Worm (Caenorhabditis elegans) whole organism, young adult: ENCODE results near the gene R02D5.8.

Experiments
- B0261.1 ChIP-seq: sonication (generic microtip); optimal IDR thresholded peaks from 2 replicates; lab custom pipeline; 2016; ENCODE audit warnings: mild to moderate bottlenecking, missing genetic modification characterization, moderate library complexity, missing compliant biosample characterization
- F52B5.7 ChIP-seq: sonication (generic microtip); optimal IDR thresholded peaks from 2 replicates; lab custom pipeline; 2016; ENCODE audit warnings: mild to moderate bottlenecking, missing genetic modification characterization, missing compliant biosample characterization
- F55B11.4 ChIP-seq: sonication (generic microtip); optimal IDR thresholded peaks from 2 replicates; lab custom pipeline; 2016; ENCODE audit warnings: missing compliant biosample characterization, missing genetic modification characterization, borderline replicate concordance; ENCODE audit not compliant: insufficient read depth
- K11D2.4 ChIP-seq: fragments of 200-800 bp; sonication (Bioruptor generic); IDR thresholded peaks from 2 replicates; pipeline ENCODE4 v1.3.6; 2022; ENCODE audit warnings: missing genetic modification reagents, missing genetic modification characterization, missing compliant biosample characterization
- T26A5.8 ChIP-seq: sonication (generic microtip); optimal IDR thresholded peaks from 2 replicates; lab custom pipeline; 2016; ENCODE audit warnings: missing genetic modification characterization, missing compliant biosample characterization
- Y53G8AR.9 ChIP-seq: fragments of 200-800 bp; sonication (Bioruptor generic); conservative IDR thresholded peaks from 2 replicates; pipeline ENCODE4 v1.3.6; 2022; ENCODE audit warnings: missing genetic modification reagents, missing genetic modification characterization, missing compliant biosample characterization
- akir-1 ChIP-seq: fragments of 200-800 bp; sonication (Bioruptor generic); optimal IDR thresholded peaks from 2 replicates; lab custom pipeline; 2018; ENCODE audit warnings: mild to moderate bottlenecking, missing genetic modification characterization, moderate library complexity, missing compliant biosample characterization
- ama-1 ChIP-seq, 3 experiments: fragments of 150-350 bp in 1 of 3; sonication (generic microtip) in 2 of 3; optimal IDR thresholded peaks; 2 replicates each; lab custom pipeline; 2014 to 2018; ENCODE audit warnings: missing biosample characterization in 2 of 3, missing genetic modification characterization in 2 of 3, missing genetic modification reagents in 2 of 3
- atf-7 ChIP-seq: sonication (generic microtip); optimal IDR thresholded peaks from 2 replicates; lab custom pipeline; 2017; ENCODE audit warnings: mild to moderate bottlenecking, missing genetic modification characterization, missing compliant biosample characterization
- ceh-27 ChIP-seq: fragments of 200-800 bp; sonication (Bioruptor generic); optimal IDR thresholded peaks from 2 replicates; lab custom pipeline; 2018; ENCODE audit warnings: mild to moderate bottlenecking, missing genetic modification characterization, moderate library complexity, missing compliant biosample characterization
- ceh-91 ChIP-seq: fragments of 200-800 bp; sonication (Bioruptor generic); IDR thresholded peaks from 2 replicates; pipeline ENCODE4 v1.3.6; 2022; ENCODE audit warnings: missing genetic modification reagents, missing genetic modification characterization, missing compliant biosample characterization
- die-1 ChIP-seq: sonication (generic microtip); optimal IDR thresholded peaks from 2 replicates; lab custom pipeline; 2016; ENCODE audit warnings: missing genotype, mild to moderate bottlenecking, missing genetic modification characterization, missing compliant biosample characterization
- ekl-4 ChIP-seq: fragments of 200-800 bp; sonication (Bioruptor generic); IDR thresholded peaks from 2 replicates; pipeline ENCODE4 v1.3.6; 2022; ENCODE audit warnings: missing genetic modification reagents, missing genetic modification characterization, missing compliant biosample characterization
- ets-4 ChIP-seq: fragments of 200-800 bp; sonication (Bioruptor generic); optimal IDR thresholded peaks from 2 replicates; lab custom pipeline; 2018; ENCODE audit warnings: mild to moderate bottlenecking, missing genetic modification characterization, missing compliant biosample characterization
- lag-1 ChIP-seq: fragments of 200-800 bp; sonication (Bioruptor generic); IDR thresholded peaks from 2 replicates; pipeline ENCODE4 v1.3.6; 2022; ENCODE audit warnings: missing genetic modification reagents, missing genetic modification characterization, missing compliant biosample characterization
- let-526 ChIP-seq: fragments of 200-800 bp; sonication (Bioruptor generic); IDR thresholded peaks from 2 replicates; pipeline ENCODE4 v1.3.6; 2022; ENCODE audit warnings: missing genetic modification reagents, missing genetic modification characterization, missing compliant biosample characterization
- let-607 ChIP-seq, 2 experiments: fragments of 200-800 bp in 1 of 2; sonication (Bioruptor generic) in 1 of 2; sonication (generic microtip) in 1 of 2; optimal IDR thresholded peaks; 2 replicates each; lab custom pipeline; 2016 to 2018; ENCODE audit warnings: mild to moderate bottlenecking in 2 of 2, missing compliant biosample characterization in 2 of 2, missing genetic modification characterization in 2 of 2, moderate library complexity in 2 of 2, missing genotype in 1 of 2
- lir-1 ChIP-seq: fragments of 200-800 bp; sonication (Bioruptor generic); conservative IDR thresholded peaks from 2 replicates; pipeline ENCODE4 v1.3.6; 2022; ENCODE audit warnings: missing genetic modification reagents, missing genetic modification characterization, missing compliant biosample characterization
- lsl-1 ChIP-seq: fragments of 200-800 bp; sonication (Bioruptor generic); optimal IDR thresholded peaks from 2 replicates; lab custom pipeline; 2018; ENCODE audit warnings: mild to moderate bottlenecking, missing genetic modification characterization, moderate library complexity, missing compliant biosample characterization
- madf-6 ChIP-seq: fragments of 200-800 bp; sonication (Bioruptor generic); IDR thresholded peaks from 2 replicates; pipeline ENCODE4 v1.3.6; 2022; ENCODE audit warnings: missing genetic modification reagents, missing genetic modification characterization, missing compliant biosample characterization
- mcd-1 ChIP-seq: fragments of 200-800 bp; sonication (Bioruptor generic); IDR thresholded peaks from 2 replicates; pipeline ENCODE4 v1.3.6; 2022; ENCODE audit warnings: missing genetic modification reagents, missing genetic modification characterization, missing compliant biosample characterization
- nhr-179 ChIP-seq: sonication (generic microtip); optimal IDR thresholded peaks from 2 replicates; lab custom pipeline; 2016; ENCODE audit warnings: mild to moderate bottlenecking, missing genetic modification characterization, missing compliant biosample characterization
- nhr-27 ChIP-seq: fragments of 200-800 bp; sonication (Bioruptor generic); optimal IDR thresholded peaks from 2 replicates; lab custom pipeline; 2018; ENCODE audit warnings: mild to moderate bottlenecking, missing genetic modification characterization, moderate library complexity, missing compliant biosample characterization
- nhr-80 ChIP-seq: sonication (generic microtip); optimal IDR thresholded peaks from 2 replicates; lab custom pipeline; 2016; ENCODE audit warnings: missing genetic modification characterization, missing compliant biosample characterization
- nhr-90 ChIP-seq: sonication (generic microtip); optimal IDR thresholded peaks from 2 replicates; lab custom pipeline; 2016; ENCODE audit warnings: missing genotype, mild to moderate bottlenecking, missing genetic modification characterization, missing compliant biosample characterization
- rpc-1 ChIP-seq, 2 experiments: fragments of 150-350 bp in 1 of 2; sonication (generic microtip) in 1 of 2; optimal IDR thresholded peaks; 2 replicates each; lab custom pipeline; 2014 to 2018; ENCODE audit warnings: missing biosample characterization in 1 of 2, missing genetic modification characterization in 1 of 2, missing genetic modification reagents in 1 of 2, missing genotype in 1 of 2
- snpc-4 ChIP-seq, 5 experiments: fragments of 150-350 bp in 1 of 5; sonication (generic microtip) in 4 of 5; optimal IDR thresholded peaks; 2 replicates each; lab custom pipeline; 2014 to 2018; ENCODE audit warnings: missing genetic modification characterization in 5 of 5, missing biosample characterization in 3 of 5, antibody characterized with exemption in 2 of 5, mild to moderate bottlenecking in 2 of 5, missing compliant biosample characterization in 2 of 5, missing genotype in 2 of 5, moderate library complexity in 2 of 5, missing genetic modification reagents in 1 of 5
- tbp1 ChIP-seq: fragments of 200-800 bp; sonication (Bioruptor generic); optimal IDR thresholded peaks from 2 replicates; lab custom pipeline; 2018; ENCODE audit warnings: mild to moderate bottlenecking, missing genetic modification characterization, missing compliant biosample characterization
- ztf-25 ChIP-seq: fragments of 200-800 bp; sonication (Bioruptor generic); IDR thresholded peaks from 2 replicates; pipeline ENCODE4 v1.3.6; 2022; ENCODE audit warnings: missing genetic modification reagents, missing genetic modification characterization, missing compliant biosample characterization
- ztf-28 ChIP-seq: fragments of 200-800 bp; sonication (Bioruptor generic); IDR thresholded peaks from 2 replicates; pipeline ENCODE4 v1.3.6; 2022; ENCODE audit warnings: missing genetic modification reagents, missing genetic modification characterization, missing compliant biosample characterization
- ztf-3 ChIP-seq: fragments of 200-800 bp; sonication (Bioruptor generic); optimal IDR thresholded peaks from 2 replicates; lab custom pipeline; 2018; ENCODE audit warnings: mild to moderate bottlenecking, missing genetic modification characterization, missing compliant biosample characterization

R02D5.8 gene

ce11 chrV:14545816-14546283 lies 26.7 kb upstream of the R02D5.8 start, which contains the start of gene rike-1 (continued):
- TF ChIP-seq F52B5.7 (no peak), ztf-28 (GFP tag; lab: Robert Waterston, UW) (no peak), ceh-27 (no peak), lsl-1 (peak; percentile 34), let-607 (tag; optimal IDR thresholded peaks at IDR 0.05; lab: Kevin White, UChicago) (peak in 1 of 2 experiments; percentile 9), ztf-25 (GFP tag; lab: Robert Waterston, UW) (no peak), die-1 (tag; lab: Kevin White, UChicago) (no peak), madf-6 (GFP tag; lab: Robert Waterston, UW) (peak; percentile 49; the same call in 1 of the 2 replicates), nhr-27 (tag; lab: Kevin White, UChicago) (no peak)

ce11 chrV:14542138-14542537 lies 23.0 kb upstream of the R02D5.8 start:
- TF ChIP-seq atf-7: no peak
- no peak for TF ChIP-seq tbp1 (GFP tag; lab: Kevin White, UChicago)
- TF ChIP-seq nhr-80 (tag; lab: Kevin White, UChicago): peak; percentile 42

ce11 chrV:14540932-14541331 lies 21.8 kb upstream of the R02D5.8 start:
- TF ChIP-seq nhr-179: no peak
- no peak for TF ChIP-seq lag-1 (GFP tag; lab: Robert Waterston, UW)
- TF ChIP-seq akir-1: no peak
- no peak for TF ChIP-seq mcd-1 (GFP tag; lab: Robert Waterston, UW)
- TF ChIP-seq Y53G8AR.9 (GFP tag; lab: Robert Waterston, UW): no peak

ce11 chrV:14539355-14539754 lies 20.2 kb upstream of the R02D5.8 start:
- TF ChIP-seq let-526 (no peak), nhr-90 (tag; lab: Kevin White, UChicago) (no peak), T26A5.8 (tag; lab: Kevin White, UChicago) (no peak), lir-1 (no peak), K11D2.4 (no peak), B0261.1 (tag; lab: Kevin White, UChicago) (no peak), Y53G8AR.9 (GFP tag; lab: Robert Waterston, UW) (no peak), ekl-4 (no peak), ets-4 (no peak), ama-1 (optimal IDR thresholded peaks at IDR 0.05; lab: Kevin White, UChicago) (no peak), ama-1 (GFP tag; optimal IDR thresholded peaks at IDR 0.05; lab: Kevin White, UChicago) (no peak), ztf-3 (GFP tag; lab: Kevin White, UChicago) (no peak), ceh-91 (GFP tag; lab: Robert Waterston, UW) (no peak)

- TF ChIP-seq snpc-4 (GFP tag; optimal IDR thresholded peaks at IDR 0.05; lab: Kevin White, UChicago): no peak
- no peak for TF ChIP-seq snpc-4 (tag; optimal IDR thresholded peaks at IDR 0.05; lab: Kevin White, UChicago)
- TF ChIP-seq rpc-1 (optimal IDR thresholded peaks at IDR 0.05; lab: Kevin White, UChicago): no peak
- TF ChIP-seq rpc-1 (tag; optimal IDR thresholded peaks at IDR 0.05; lab: Kevin White, UChicago): no peak
- TF ChIP-seq ztf-25 (GFP tag; lab: Robert Waterston, UW): no peak
- TF ChIP-seq F55B11.4 (tag; lab: Kevin White, UChicago): no peak
Measured at ce11 chrV:14536274-14536673, 17.1 kb upstream of the R02D5.8 start, which contains the start of gene tag-191. tag-191 (minus strand) TSS chrV:14536374.
